Worm (Caenorhabditis elegans): Measurements from ENCODE around the gene plpr-1.

The plpr-1 gene

ce11 chrII:11184757-11185341 lies 37.3 kb upstream of the plpr-1 start, which contains the start of gene lir-3 (continued):
- TF ChIP-seq ceh-30 (tag; optimal IDR thresholded peaks at IDR 0.05): no peak
- no peak for TF ChIP-seq nhr-232 (tag; optimal IDR thresholded peaks at IDR 0.05)
- peak; percentile 0 for TF ChIP-seq rnt-1 (tag; optimal IDR thresholded peaks at IDR 0.05)
- TF ChIP-seq fkh-10 (GFP tag; optimal IDR thresholded peaks at IDR 0.05): no peak
- TF ChIP-seq mec-3 (tag; optimal IDR thresholded peaks at IDR 0.05; ENCODE audit: borderline replicate concordance): no peak
- TF ChIP-seq ceh-22 (tag; optimal IDR thresholded peaks at IDR 0.05): no peak
- peak; percentile 44 for TF ChIP-seq unc-55 (GFP tag; optimal IDR thresholded peaks at IDR 0.05)
- peak; percentile 63 for TF ChIP-seq ceh-31 (tag; optimal IDR thresholded peaks at IDR 0.05)
- TF ChIP-seq ceh-2 (tag; optimal IDR thresholded peaks at IDR 0.05): no peak
- no peak for TF ChIP-seq elt-4 (tag; optimal IDR thresholded peaks at IDR 0.05)
- TF ChIP-seq madf-2 (tag; optimal IDR thresholded peaks at IDR 0.05): no peak
- TF ChIP-seq gmeb-2 (tag; optimal IDR thresholded peaks at IDR 0.05): no peak
- no peak for TF ChIP-seq unc-86 (tag; optimal IDR thresholded peaks at IDR 0.05)
- no peak for TF ChIP-seq ceh-24 (tag; optimal IDR thresholded peaks at IDR 0.05)
- peak; percentile 44 for TF ChIP-seq sdc-2 (tag; optimal IDR thresholded peaks at IDR 0.05)
- TF ChIP-seq dve-1 (tag; optimal IDR thresholded peaks at IDR 0.05): no peak
- TF ChIP-seq F13H6.1 (tag; optimal IDR thresholded peaks at IDR 0.05): no peak

ce11 chrII:11185728-11186127 lies 36.4 kb upstream of the plpr-1 start, which contains the start of gene sfxn-1.2:
TSS of gene sfxn-1.2 (plus strand) at chrII:11186028.
- TF ChIP-seq ahr-1 (tag; optimal IDR thresholded peaks at IDR 0.05) (no peak), ceh-30 (tag; optimal IDR thresholded peaks at IDR 0.05) (no peak), sox-4 (tag; optimal IDR thresholded peaks at IDR 0.05) (no peak), syd-9 (tag; optimal IDR thresholded peaks at IDR 0.05) (no peak), fkh-6 (tag; optimal IDR thresholded peaks at IDR 0.05) (no peak), madf-2 (tag; optimal IDR thresholded peaks at IDR 0.05) (no peak), fax-1 (tag; optimal IDR thresholded peaks at IDR 0.05) (no peak), tbx-7 (tag; optimal IDR thresholded peaks at IDR 0.05) (no peak), ceh-6 (GFP tag; optimal IDR thresholded peaks at IDR 0.05) (no peak), ceh-24 (tag; optimal IDR thresholded peaks at IDR 0.05) (no peak), Y22D7AL.16 (tag; optimal IDR thresholded peaks at IDR 0.05) (no peak), pha-4 (tag; optimal IDR thresholded peaks at IDR 0.05) (no peak), T23F11.4 (GFP tag; optimal IDR thresholded peaks at IDR 0.05) (no peak), F13H6.1 (tag; optimal IDR thresholded peaks at IDR 0.05) (no peak)

ce11 chrII:11188026-11188425 lies 34.1 kb upstream of the plpr-1 start, which contains the start of gene F37H8.5:
TSS of gene F37H8.5 (plus strand) at chrII:11188206.
- TF ChIP-seq ref-2 (tag; optimal IDR thresholded peaks at IDR 0.05) (no peak), pax-1 (tag; optimal IDR thresholded peaks at IDR 0.05) (no peak), hlh-30 (tag; optimal IDR thresholded peaks at IDR 0.05; ENCODE audit: insufficient read depth) (no peak), gmeb-2 (tag; optimal IDR thresholded peaks at IDR 0.05) (no peak), hlh-8 (tag; optimal IDR thresholded peaks at IDR 0.05) (no peak), pat-9 (tag; optimal IDR thresholded peaks at IDR 0.05) (no peak), ceh-24 (tag; optimal IDR thresholded peaks at IDR 0.05) (no peak), ama-1 (optimal IDR thresholded peaks at IDR 0.05) (no peak), elt-4 (tag; optimal IDR thresholded peaks at IDR 0.05) (no peak), nfya-1 (tag; optimal IDR thresholded peaks at IDR 0.05) (no peak)

ce11 chrII:11192488-11192887 lies 29.6 kb upstream of the plpr-1 start:
- TF ChIP-seq dmd-4 (tag; optimal IDR thresholded peaks at IDR 0.05; ENCODE audit: borderline replicate concordance) (no peak), pros-1 (tag; optimal IDR thresholded peaks at IDR 0.05) (no peak), ahr-1 (tag; optimal IDR thresholded peaks at IDR 0.05) (no peak), sdc-2 (tag; optimal IDR thresholded peaks at IDR 0.05) (no peak), C38D4.7 (GFP tag; optimal IDR thresholded peaks at IDR 0.05) (no peak), sox-2 (GFP tag; IDR thresholded peaks at IDR 0.05) (no peak), ets-4 (tag; optimal IDR thresholded peaks at IDR 0.05) (no peak), dve-1 (tag; optimal IDR thresholded peaks at IDR 0.05) (no peak), lin-11 (tag; optimal IDR thresholded peaks at IDR 0.05) (no peak)
